Worm (Caenorhabditis elegans) whole organism, young adult: ENCODE results near the gene M02E1.3.

ENCODE experiments used
- attf-6 ChIP-seq: fragments of 200-800 bp; sonication (Bioruptor generic); IDR thresholded peaks from 2 replicates; pipeline ENCODE4 v1.3.6; 2022; ENCODE audit warnings: missing genetic modification reagents, missing genetic modification characterization, missing compliant biosample characterization
- cebp-1 ChIP-seq, 2 experiments: fragments of 200-800 bp in 1 of 2; sonication (Bioruptor generic) in 1 of 2; sonication (generic microtip) in 1 of 2; IDR thresholded peaks in 1 of 2; optimal IDR thresholded peaks in 1 of 2; 2 replicates each; pipeline versions ENCODE4 v1.3.6 to Lab custom; 2017 to 2022; ENCODE audit warnings: missing compliant biosample characterization in 2 of 2, missing genetic modification characterization in 2 of 2, mild to moderate bottlenecking in 1 of 2, missing genetic modification reagents in 1 of 2, moderate library complexity in 1 of 2
- xnd-1 ChIP-seq: sonication (generic microtip); optimal IDR thresholded peaks from 2 replicates; lab custom pipeline; 2016; ENCODE audit warnings: missing genotype, missing genetic modification reagents, missing genetic modification characterization, missing compliant biosample characterization

ce11 chrX:360479-360878 lies 38.2 kb downstream of the M02E1.3 start, which contains the start of gene C04E7.5:
- no peak for TF ChIP-seq attf-6 (GFP tag; lab: Robert Waterston, UW)
- TF ChIP-seq cebp-1 (GFP tag; IDR thresholded peaks at IDR 0.05; lab: Robert Waterston, UW), result no peak
- TF ChIP-seq cebp-1 (tag; optimal IDR thresholded peaks at IDR 0.05; lab: Kevin White, UChicago), result no peak
- no peak for TF ChIP-seq xnd-1 (tag; lab: Kevin White, UChicago)
